Worm (Caenorhabditis elegans) whole organism, mixed stage, embryonic: ENCODE measurements around the gene W03C9.1.

ENCODE experiments used
- lsy-2 ChIP-seq: fragments of 150-350 bp; optimal IDR thresholded peaks from 2 replicates; lab custom pipeline; 2014; ENCODE audit warnings: missing biosample characterization, missing genetic modification characterization
- nhr-28 ChIP-seq: fragments of 150-350 bp; optimal IDR thresholded peaks from 2 replicates; lab custom pipeline; 2014; ENCODE audit warnings: missing biosample characterization, missing genetic modification characterization

DNA sequence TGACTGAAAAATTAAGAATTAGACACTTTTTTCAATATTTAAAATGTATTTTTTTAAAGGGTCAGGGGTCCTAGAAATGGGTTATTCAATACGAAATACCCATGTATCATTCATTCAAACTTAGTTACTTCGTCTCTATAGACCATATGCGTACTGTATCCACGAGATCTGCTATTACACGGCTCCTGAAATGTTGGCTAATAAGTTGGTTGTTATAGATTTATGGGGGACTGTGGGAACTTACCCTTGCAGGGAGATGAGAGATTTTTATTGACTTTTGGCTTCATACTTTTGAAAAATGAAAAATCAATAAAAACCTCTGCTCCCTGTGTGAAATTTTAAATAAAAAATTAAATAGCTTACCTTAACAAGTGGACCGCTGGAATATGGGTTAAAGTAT is 17.0 kb upstream of the W03C9.1 start:
- TF ChIP-seq lsy-2 (tag; lab: Kevin White, UChicago) = no peak
- no peak for TF ChIP-seq nhr-28 (tag; lab: Kevin White, UChicago)
